Fruit fly (Drosophila melanogaster) whole organism: Measurements from ENCODE around the gene CG31546.

Experiments
- CG8478 ChIP-seq: fragments of >200 bp; optimal IDR thresholded peaks from 2 replicates; lab custom pipeline; 2018; ENCODE audit warnings: inconsistent platforms
- Dll ChIP-seq: fragments of >200 bp; optimal IDR thresholded peaks from 2 replicates; lab custom pipeline; 2017
- EcR ChIP-seq, 2 experiments: fragments of >200 bp; optimal IDR thresholded peaks; 2 replicates each; lab custom pipeline; 2017; ENCODE audit warnings: missing biosample characterization in 2 of 2, missing genetic modification characterization in 2 of 2, missing genetic modification reagents in 2 of 2
- pan ChIP-seq: fragments of >200 bp; optimal IDR thresholded peaks from 2 replicates; lab custom pipeline; 2017
- psq ChIP-seq: fragments of >200 bp; optimal IDR thresholded peaks from 2 replicates; lab custom pipeline; 2017
- usp ChIP-seq: fragments of >200 bp; optimal IDR thresholded peaks from 2 replicates; lab custom pipeline; 2017; ENCODE audit warnings: missing biosample characterization, missing genetic modification characterization, mixed read lengths

Gene CG31546

DNA sequence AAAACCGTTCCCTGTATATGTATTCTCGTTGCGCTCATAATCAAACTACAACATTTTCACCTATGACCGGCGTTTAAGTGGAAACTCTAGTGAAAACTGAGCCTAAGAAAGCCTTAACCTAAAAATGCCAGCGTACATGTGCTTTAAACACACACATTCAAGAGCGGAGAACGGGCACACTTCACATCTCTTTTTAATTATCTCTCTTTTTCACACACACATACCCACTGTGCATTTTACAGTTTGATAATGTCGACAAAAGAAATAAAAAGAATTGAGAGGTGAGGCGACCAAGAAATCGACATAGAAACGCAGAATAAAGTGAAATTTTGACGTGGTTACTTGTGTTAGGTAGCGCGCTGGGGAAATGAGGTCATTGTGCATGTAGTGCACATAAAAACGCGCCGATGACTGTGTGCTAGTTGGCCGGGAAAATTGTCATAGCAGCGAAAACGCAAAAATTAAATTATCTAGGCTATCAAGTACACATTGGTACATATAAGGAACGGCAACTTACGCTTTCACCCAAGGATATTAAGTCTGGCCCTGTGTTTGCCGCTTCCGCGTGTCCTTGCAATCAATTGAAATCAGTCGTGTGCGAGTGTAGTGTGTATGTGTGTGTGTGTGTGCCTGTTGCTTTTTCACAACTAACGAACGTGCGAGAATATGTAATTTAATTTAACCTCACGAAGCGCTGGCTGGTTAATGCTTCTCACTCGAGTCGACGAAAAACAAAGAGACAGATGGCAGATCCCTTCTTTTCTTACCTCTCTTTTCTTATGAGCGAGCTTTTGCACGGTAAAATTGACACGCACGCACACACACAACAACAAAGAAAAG, 35.7 kb downstream of the CG31546 start:
- TF ChIP-seq pan (lab: Kevin White, UChicago) (no peak), CG8478 (lab: Kevin White, UChicago) (no peak), EcR (GFP tag; optimal IDR thresholded peaks at IDR 0.05; lab: Kevin White, UChicago) (peak in 1 of 2 experiments; percentile 15), usp (GFP tag; lab: Kevin White, UChicago) (no peak)

DNA sequence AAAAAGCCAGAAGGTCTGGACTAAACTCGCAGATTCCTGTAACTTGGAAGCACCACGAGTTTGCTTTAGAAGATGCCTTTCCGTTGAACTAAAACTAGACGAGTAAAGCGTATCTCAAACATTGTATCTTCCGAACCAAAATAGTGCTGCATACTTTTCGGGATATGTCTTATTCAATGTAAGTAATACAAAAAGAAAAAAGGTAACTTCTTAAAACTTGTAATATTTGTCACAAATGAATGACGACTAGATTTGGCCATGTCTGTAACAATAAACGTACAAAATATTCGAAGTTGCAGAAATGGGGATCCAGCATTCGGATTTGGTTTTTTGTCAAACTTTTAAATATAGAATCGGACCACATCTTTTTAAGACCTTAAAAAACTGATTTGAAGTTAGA, 40.5 kb downstream of the CG31546 start:
- TF ChIP-seq pan (lab: Kevin White, UChicago) (no peak), EcR (GFP tag; optimal IDR thresholded peaks at IDR 0.05; lab: Kevin White, UChicago) (no peak), usp (GFP tag; lab: Kevin White, UChicago) (no peak)

DNA sequence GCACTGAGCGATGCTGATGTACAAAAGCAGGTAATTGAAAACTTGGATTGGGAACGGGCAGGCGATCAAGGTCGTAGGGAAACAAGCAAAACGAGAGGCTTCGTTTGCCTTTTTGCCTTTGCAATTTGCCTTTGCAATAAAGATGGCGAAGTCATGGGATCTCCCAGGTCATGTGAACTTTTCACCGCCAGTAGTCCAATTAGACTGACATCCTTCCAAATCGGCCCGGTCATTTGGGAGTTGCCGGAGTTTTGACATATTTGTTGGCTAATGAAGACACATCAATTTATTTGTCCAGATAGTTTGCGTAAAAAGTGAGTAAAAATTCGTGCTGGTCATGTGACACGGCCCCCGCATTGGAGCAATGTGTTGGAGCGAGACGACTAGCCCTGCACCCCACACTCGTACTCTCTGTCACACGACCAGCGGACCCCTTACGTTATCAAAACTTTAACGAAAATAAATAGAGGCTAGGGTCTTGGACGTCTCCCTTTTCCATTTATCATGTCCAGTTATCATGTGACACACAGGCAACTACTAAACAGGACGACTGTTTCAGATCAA, 43.3 kb downstream of the CG31546 start:
- TF ChIP-seq psq (lab: Kevin White, UChicago) (no peak), CG8478 (lab: Kevin White, UChicago) (peak; percentile 49)

DNA sequence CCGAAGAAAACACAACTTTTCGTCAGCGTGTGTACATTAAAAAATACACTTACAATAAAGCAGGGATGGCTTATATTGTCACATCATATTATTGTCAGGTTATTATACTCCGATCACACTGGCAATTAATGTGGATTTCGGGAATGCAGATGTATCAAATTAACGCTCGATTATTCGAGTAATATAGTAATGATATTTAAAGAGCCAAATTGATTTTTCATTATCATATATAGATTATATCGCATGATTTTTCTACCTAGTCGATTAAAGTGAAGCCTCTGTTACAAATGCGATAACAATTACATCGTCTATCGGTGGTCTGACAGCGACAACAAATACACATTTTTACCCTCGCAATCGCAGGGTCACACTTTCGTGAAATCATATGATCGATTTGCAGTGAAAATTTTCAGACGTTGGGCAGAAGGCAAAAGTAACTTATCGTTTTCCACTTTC, 44.0 kb downstream of the CG31546 start, which contains the start of the genes noi and Vha26:
noi (minus strand) TSS at position 62 of the 456 bp plus-strand sequence.
Vha26 (plus strand) TSS at position 366 of the 456 bp plus-strand sequence.
- TF ChIP-seq EcR (GFP tag; optimal IDR thresholded peaks at IDR 0.05; lab: Kevin White, UChicago) (no peak), pan (lab: Kevin White, UChicago) (no peak), usp (GFP tag; lab: Kevin White, UChicago) (no peak), Dll (lab: Kevin White, UChicago) (no peak), psq (lab: Kevin White, UChicago) (no peak), CG8478 (lab: Kevin White, UChicago) (no peak)

DNA sequence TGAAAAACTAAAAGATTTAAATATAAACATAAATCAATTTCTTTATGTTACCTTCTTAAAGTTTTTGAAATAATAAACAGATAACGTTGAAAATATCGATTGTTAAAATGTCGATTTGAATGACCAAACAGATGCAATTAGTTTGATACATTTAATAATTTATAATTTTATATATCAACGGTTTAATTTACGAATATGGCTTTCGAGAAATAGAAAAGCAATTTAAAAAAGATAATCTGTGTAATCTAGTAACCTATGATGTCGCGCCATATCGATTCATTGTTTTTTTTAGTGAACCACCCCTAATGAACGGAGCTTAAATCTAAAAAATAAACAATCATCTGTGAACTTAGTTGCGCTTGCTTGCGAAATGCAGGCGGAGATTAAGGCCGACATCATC, 46.9 kb downstream of the CG31546 start, which contains the start of gene PolZ2:
PolZ2 (plus strand) TSS at position 301 of the 400 bp plus-strand sequence.
- TF ChIP-seq EcR (GFP tag; optimal IDR thresholded peaks at IDR 0.05; lab: Kevin White, UChicago) = no peak
- TF ChIP-seq pan (lab: Kevin White, UChicago) = no peak
- TF ChIP-seq psq (lab: Kevin White, UChicago) = no peak
- TF ChIP-seq CG8478 (lab: Kevin White, UChicago) = no peak
- no peak for TF ChIP-seq Dll (lab: Kevin White, UChicago)
- no peak for TF ChIP-seq usp (GFP tag; lab: Kevin White, UChicago)

DNA sequence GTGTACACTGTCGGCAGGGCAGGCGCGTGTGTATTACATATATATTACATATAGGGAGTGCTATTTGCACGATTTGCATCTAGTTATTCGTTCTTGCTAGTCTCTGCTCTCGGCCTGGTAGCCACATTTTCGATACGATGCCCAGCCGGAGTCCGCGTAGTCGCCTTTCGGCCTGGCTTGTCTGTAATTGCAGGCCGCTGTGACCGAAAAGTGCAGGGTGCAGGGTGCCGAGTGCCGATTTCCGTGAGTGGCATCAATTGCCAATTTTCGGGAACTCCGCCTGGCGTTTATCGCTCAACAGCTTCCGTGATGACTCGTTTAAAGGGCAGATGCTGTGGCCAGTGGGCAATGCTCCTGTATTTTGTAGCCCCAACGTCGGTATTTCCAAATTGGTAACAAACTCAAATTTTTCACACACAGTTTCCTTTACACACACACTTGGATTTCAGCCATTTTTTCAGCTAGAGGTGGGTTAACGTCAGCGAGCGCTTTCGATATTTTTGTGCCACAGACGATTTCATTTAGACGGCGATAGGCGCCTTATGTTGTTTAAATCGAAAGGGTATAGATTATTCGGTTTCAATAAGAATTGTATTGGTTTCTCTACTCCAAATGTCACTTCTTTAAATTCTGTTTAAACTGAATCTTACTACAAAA, 47.4 kb downstream of the CG31546 start, which contains the start of gene CG2926:
CG2926 (minus strand) TSS at position 518 of the 657 bp plus-strand sequence.
- TF ChIP-seq CG8478 (lab: Kevin White, UChicago) (no peak), pan (lab: Kevin White, UChicago) (no peak), usp (GFP tag; lab: Kevin White, UChicago) (no peak)
